Fruit fly (Drosophila melanogaster) whole organism, embryonic: ENCODE data around the gene fwd.

Source experiments
- Aef1 ChIP-seq: fragments of 200-800 bp; sonication (Bioruptor generic); IDR thresholded peaks from 3 replicates; pipeline ENCODE4 v1.3.6; 2022; ENCODE audit warnings: missing biosample characterization, missing genetic modification characterization
- CG10147 ChIP-seq: fragments of 200-800 bp; sonication (Bioruptor generic); optimal IDR thresholded peaks from 2 replicates; lab custom pipeline; 2019; ENCODE audit warnings: missing biosample characterization, mild to moderate bottlenecking, missing genetic modification characterization, moderate library complexity
- CG11723 ChIP-seq: fragments of 200-800 bp; sonication (Bioruptor generic); optimal IDR thresholded peaks from 2 replicates; lab custom pipeline; 2017; ENCODE audit warnings: missing biosample characterization, mild to moderate bottlenecking, missing genetic modification characterization
- CG12391 ChIP-seq: fragments of 200-800 bp; sonication (Bioruptor generic); optimal IDR thresholded peaks from 3 replicates; lab custom pipeline; 2018; ENCODE audit warnings: missing biosample characterization, mild to moderate bottlenecking, missing genetic modification characterization, moderate library complexity
- CG14050 ChIP-seq: fragments of 200-800 bp; sonication (Bioruptor generic); IDR thresholded peaks from 3 replicates; pipeline ENCODE4 v1.3.6; 2022; ENCODE audit warnings: missing biosample characterization, missing genetic modification characterization
- CG15073 ChIP-seq: fragments of 200-800 bp; sonication (Bioruptor generic); optimal IDR thresholded peaks from 2 replicates; lab custom pipeline; 2016; ENCODE audit warnings: missing biosample characterization, missing genetic modification characterization
- CG15514 ChIP-seq: fragments of 200-800 bp; sonication (Bioruptor generic); optimal IDR thresholded peaks from 3 replicates; lab custom pipeline; 2017; ENCODE audit warnings: missing biosample characterization, missing genetic modification characterization, mild to moderate bottlenecking, moderate library complexity, missing genetic modification reagents
- CG16779 ChIP-seq: fragments of 200-800 bp; sonication (Bioruptor generic); IDR thresholded peaks from 2 replicates; pipeline ENCODE4 v1.3.6; 2022; ENCODE audit warnings: missing biosample characterization, missing genetic modification characterization
- CG17385 ChIP-seq: fragments of 200-800 bp; sonication (Bioruptor generic); optimal IDR thresholded peaks from 3 replicates; lab custom pipeline; 2018; ENCODE audit warnings: missing biosample characterization, mild to moderate bottlenecking, missing genetic modification characterization
- CG17802 ChIP-seq: fragments of 200-800 bp; sonication (Bioruptor generic); optimal IDR thresholded peaks from 2 replicates; lab custom pipeline; 2018; ENCODE audit warnings: missing biosample characterization, mild to moderate bottlenecking, missing genetic modification characterization, moderate library complexity
- CG1832 ChIP-seq: fragments of 200-800 bp; sonication (Bioruptor generic); optimal IDR thresholded peaks from 2 replicates; lab custom pipeline; 2017; ENCODE audit warnings: missing biosample characterization, mild to moderate bottlenecking, missing genetic modification characterization, inconsistent platforms
- CG31388 ChIP-seq: fragments of 200-800 bp; sonication (Bioruptor generic); optimal IDR thresholded peaks from 2 replicates; lab custom pipeline; 2016; ENCODE audit warnings: missing biosample characterization, missing genetic modification characterization
- CG34224 ChIP-seq: fragments of 200-800 bp; sonication (Bioruptor generic); IDR thresholded peaks from 3 replicates; pipeline ENCODE4 v1.3.6; 2022; ENCODE audit warnings: missing biosample characterization, missing genetic modification characterization; ENCODE audit not compliant: partially characterized antibody
- CG6175 ChIP-seq: fragments of 200-800 bp; sonication (Bioruptor generic); IDR thresholded peaks from 3 replicates; pipeline ENCODE4 v1.3.6; 2022; ENCODE audit warnings: missing biosample characterization, missing genetic modification characterization
- CG6765 ChIP-seq: fragments of 200-800 bp; sonication (Bioruptor generic); optimal IDR thresholded peaks from 3 replicates; lab custom pipeline; 2017; ENCODE audit warnings: missing biosample characterization, mild to moderate bottlenecking, missing genetic modification characterization
- CG8478 ChIP-seq: fragments of >200 bp; optimal IDR thresholded peaks from 2 replicates; lab custom pipeline; 2018
- CG9727 ChIP-seq: fragments of 200-800 bp; sonication (Bioruptor generic); optimal IDR thresholded peaks from 3 replicates; lab custom pipeline; 2017; ENCODE audit warnings: missing biosample characterization, mild to moderate bottlenecking, missing genetic modification characterization
- Chrac-16 ChIP-seq: fragments of 200-800 bp; sonication (Bioruptor generic); optimal IDR thresholded peaks from 3 replicates; lab custom pipeline; 2016; ENCODE audit warnings: missing biosample characterization, missing genetic modification characterization
- D19A ChIP-seq: fragments of 200-800 bp; optimal IDR thresholded peaks from 3 replicates; lab custom pipeline; 2019; ENCODE audit warnings: missing biosample characterization, mild to moderate bottlenecking, missing genetic modification characterization, moderate library complexity
- Doc3 ChIP-seq: fragments of 200-800 bp; sonication (Bioruptor generic); IDR thresholded peaks from 3 replicates; pipeline ENCODE4 v1.3.6; 2022; ENCODE audit warnings: missing biosample characterization, missing genetic modification characterization; ENCODE audit not compliant: partially characterized antibody
- ERR ChIP-seq: fragments of 200-800 bp; sonication (Bioruptor generic); optimal IDR thresholded peaks from 2 replicates; lab custom pipeline; 2016; ENCODE audit warnings: missing biosample characterization, missing genetic modification characterization
- Elba2 ChIP-seq: fragments of 200-800 bp; sonication (Bioruptor generic); optimal IDR thresholded peaks from 3 replicates; lab custom pipeline; 2016; ENCODE audit warnings: missing biosample characterization, missing genetic modification characterization
- H15 ChIP-seq: fragments of 200-800 bp; sonication (Bioruptor generic); IDR thresholded peaks from 3 replicates; pipeline ENCODE4 v1.3.6; 2022; ENCODE audit warnings: missing biosample characterization, missing genetic modification characterization
- Kr ChIP-seq: fragments of 200-800 bp; sonication (Bioruptor generic); optimal IDR thresholded peaks from 2 replicates; lab custom pipeline; 2017; ENCODE audit warnings: missing biosample characterization, mild to moderate bottlenecking, missing genetic modification characterization
- MESR4 ChIP-seq: fragments of 200-800 bp; sonication (Bioruptor generic); optimal IDR thresholded peaks from 2 replicates; lab custom pipeline; 2018; ENCODE audit warnings: missing biosample characterization, mild to moderate bottlenecking, missing genetic modification characterization, moderate library complexity
- NfI ChIP-seq: fragments of 200-800 bp; sonication (Bioruptor generic); optimal IDR thresholded peaks from 3 replicates; lab custom pipeline; 2018; ENCODE audit warnings: missing biosample characterization, mild to moderate bottlenecking, missing genetic modification characterization, moderate library complexity
- Sry-β ChIP-seq: fragments of 200-800 bp; sonication (Bioruptor generic); optimal IDR thresholded peaks from 2 replicates; lab custom pipeline; 2018; ENCODE audit warnings: missing biosample characterization, mild to moderate bottlenecking, missing genetic modification characterization, moderate library complexity
- Xbp1 ChIP-seq: fragments of 200-800 bp; sonication (Bioruptor generic); optimal IDR thresholded peaks from 3 replicates; lab custom pipeline; 2016; ENCODE audit warnings: missing biosample characterization, mild to moderate bottlenecking, missing genetic modification characterization
- bigmax ChIP-seq: fragments of 200-800 bp; sonication (Bioruptor generic); optimal IDR thresholded peaks from 2 replicates; lab custom pipeline; 2018; ENCODE audit warnings: missing biosample characterization, mild to moderate bottlenecking, missing genetic modification characterization
- cg ChIP-seq: fragments of 200-800 bp; sonication (Bioruptor generic); optimal IDR thresholded peaks from 3 replicates; lab custom pipeline; 2019; ENCODE audit warnings: missing biosample characterization, mild to moderate bottlenecking, missing genetic modification characterization, moderate library complexity
- chinmo ChIP-seq: fragments of 200-800 bp; sonication (Bioruptor generic); IDR thresholded peaks from 4 replicates; pipeline ENCODE4 v1.3.6; 2022; ENCODE audit warnings: missing biosample characterization, missing genetic modification characterization; ENCODE audit not compliant: partially characterized antibody
- chn ChIP-seq: fragments of 200-800 bp; sonication (Bioruptor generic); optimal IDR thresholded peaks from 2 replicates; lab custom pipeline; 2016; ENCODE audit warnings: missing biosample characterization, missing genetic modification characterization
- crc ChIP-seq: fragments of 200-800 bp; sonication (Bioruptor generic); optimal IDR thresholded peaks from 2 replicates; lab custom pipeline; 2016; ENCODE audit warnings: missing biosample characterization, missing genetic modification characterization
- dm ChIP-seq: fragments of 200-800 bp; sonication (Bioruptor generic); optimal IDR thresholded peaks from 3 replicates; lab custom pipeline; 2016; ENCODE audit warnings: missing biosample characterization, missing genetic modification characterization
- eve ChIP-seq, 2 experiments: fragments of >200 bp; optimal IDR thresholded peaks; 2 replicates each; lab custom pipeline; 2017; ENCODE audit warnings: missing biosample characterization in 2 of 2, missing genetic modification characterization in 2 of 2
- gsb ChIP-seq: fragments of 200-800 bp; sonication (Bioruptor generic); IDR thresholded peaks from 2 replicates; pipeline ENCODE4 v1.3.6; 2022; ENCODE audit warnings: missing biosample characterization, missing genetic modification characterization
- hkb ChIP-seq, 2 experiments: fragments of 200-800 bp in 1 of 2; fragments of >200 bp in 1 of 2; sonication (Bioruptor generic) in 1 of 2; IDR thresholded peaks in 1 of 2; optimal IDR thresholded peaks in 1 of 2; 2 replicates each; pipeline versions ENCODE4 v1.3.6 to Lab custom; 2017 to 2022; ENCODE audit warnings: missing biosample characterization in 1 of 2, missing genetic modification characterization in 1 of 2
- inv ChIP-seq: fragments of 200-800 bp; sonication (Bioruptor generic); IDR thresholded peaks from 2 replicates; pipeline ENCODE4 v1.3.6; 2022; ENCODE audit warnings: missing biosample characterization, missing genetic modification characterization; ENCODE audit not compliant: partially characterized antibody
- lola ChIP-seq, 3 experiments: fragments of >200 bp in 2 of 3; fragments of 200-800 bp in 1 of 3; sonication (Bioruptor generic) in 1 of 3; optimal IDR thresholded peaks; 2 replicates each; lab custom pipeline; 2017 to 2019; ENCODE audit warnings: missing biosample characterization in 3 of 3, missing genetic modification characterization in 3 of 3, mild to moderate bottlenecking in 1 of 3, moderate library complexity in 1 of 3
- mirr ChIP-seq: fragments of 200-800 bp; sonication (Bioruptor generic); optimal IDR thresholded peaks from 3 replicates; lab custom pipeline; 2018; ENCODE audit warnings: missing biosample characterization, mild to moderate bottlenecking, missing genetic modification characterization
- prd ChIP-seq, 3 experiments: fragments of >200 bp in 2 of 3; fragments of 200-800 bp in 1 of 3; sonication (Bioruptor generic) in 1 of 3; optimal IDR thresholded peaks in 2 of 3; IDR thresholded peaks in 1 of 3; 2 replicates in 2 of 3; 3 replicates in 1 of 3; pipeline versions ENCODE4 v1.3.6 to Lab custom; 2017 to 2022; ENCODE audit warnings: missing biosample characterization in 1 of 3, missing genetic modification characterization in 1 of 3
- sim ChIP-seq: fragments of 200-800 bp; sonication (Bioruptor generic); IDR thresholded peaks from 2 replicates; pipeline ENCODE4 v1.3.6; 2022; ENCODE audit warnings: missing biosample characterization, missing genetic modification characterization
- slp2 ChIP-seq: fragments of 200-800 bp; sonication (Bioruptor generic); optimal IDR thresholded peaks from 2 replicates; lab custom pipeline; 2016; ENCODE audit warnings: missing biosample characterization, missing genetic modification characterization
- tna ChIP-seq: fragments of 200-800 bp; sonication (Bioruptor generic); IDR thresholded peaks from 2 replicates; pipeline ENCODE4 v1.3.6; 2022; ENCODE audit warnings: missing biosample characterization, missing genetic modification characterization; ENCODE audit not compliant: partially characterized antibody
- toy ChIP-seq: fragments of 200-800 bp; sonication (Bioruptor generic); IDR thresholded peaks from 2 replicates; pipeline ENCODE4 v1.3.6; 2022; ENCODE audit warnings: missing biosample characterization, missing genetic modification characterization
- wor ChIP-seq: fragments of 200-800 bp; sonication (Bioruptor generic); IDR thresholded peaks from 2 replicates; pipeline ENCODE4 v1.3.6; 2022; ENCODE audit warnings: missing biosample characterization, missing genetic modification characterization
- zen ChIP-seq: fragments of 200-800 bp; sonication (Bioruptor generic); optimal IDR thresholded peaks from 3 replicates; lab custom pipeline; 2018; ENCODE audit warnings: missing biosample characterization, mild to moderate bottlenecking, missing genetic modification characterization, moderate library complexity
- zfh2 ChIP-seq: fragments of 200-800 bp; sonication (Bioruptor generic); optimal IDR thresholded peaks from 2 replicates; lab custom pipeline; 2016; ENCODE audit warnings: missing biosample characterization, missing genetic modification characterization

fwd gene

DNA sequence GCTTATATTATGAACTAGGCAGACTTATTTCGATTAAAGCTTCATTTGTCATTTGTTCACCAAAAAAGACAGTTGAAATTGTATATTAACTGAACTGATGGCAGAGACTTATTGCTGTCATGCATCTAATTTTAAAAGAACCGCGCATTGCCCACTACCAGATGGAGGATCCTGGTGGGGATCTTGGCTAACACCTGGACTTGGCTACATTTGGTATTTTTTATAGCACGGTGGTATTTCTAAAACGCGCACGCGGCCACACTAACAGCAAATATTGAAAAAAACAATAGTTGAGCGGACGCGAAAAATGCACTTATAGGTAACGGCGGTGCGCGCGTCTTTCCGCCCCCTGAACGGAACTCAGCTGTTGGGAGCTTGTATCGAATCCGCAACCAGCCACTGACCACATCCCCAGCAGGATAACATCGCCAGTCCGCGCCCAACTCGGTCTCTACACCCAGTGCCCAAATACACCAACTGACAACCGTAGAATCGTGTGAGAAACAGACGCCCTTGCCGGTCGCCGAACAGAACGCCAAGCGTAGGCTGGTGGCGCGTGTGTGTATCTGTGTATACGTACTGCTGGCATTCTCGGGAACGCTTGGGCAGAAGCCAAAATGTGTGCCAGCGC, 27.4 kb downstream of the fwd start (continued):
- TF ChIP-seq CG1832, result no peak
- peak; percentile 34 for TF ChIP-seq CG12391 (tag; lab: Kevin White, UChicago)
- TF ChIP-seq zen (tag; lab: Kevin White, UChicago), result no peak
- TF ChIP-seq dm (GFP tag; lab: Kevin White, UChicago), result peak; percentile 17
- TF ChIP-seq CG15073 (GFP tag; lab: Kevin White, UChicago), result no peak
- TF ChIP-seq CG8478 (lab: Kevin White, UChicago), result no peak
- no peak for TF ChIP-seq hkb (optimal IDR thresholded peaks at IDR 0.05; lab: Kevin White, UChicago)
- no peak for TF ChIP-seq hkb (GFP tag; IDR thresholded peaks at IDR 0.05; lab: Robert Waterston, UW)
- no peak for TF ChIP-seq tna (GFP tag; lab: Robert Waterston, UW)
- TF ChIP-seq gsb (GFP tag; lab: Robert Waterston, UW), result no peak
- no peak for TF ChIP-seq CG6765 (GFP tag; lab: Kevin White, UChicago)
- 0 out of 3 replicates have a peak, but pooled peaks have one; percentile 6 for TF ChIP-seq H15
- TF ChIP-seq wor, result no peak
- no peak for TF ChIP-seq slp2 (GFP tag; lab: Kevin White, UChicago)
- peak; percentile 81; the same call in 2 of the 4 replicates for TF ChIP-seq chinmo (GFP tag; lab: Robert Waterston, UW)
- TF ChIP-seq toy (GFP tag; lab: Robert Waterston, UW), result no peak
- no peak for TF ChIP-seq Sry-β (GFP tag; lab: Kevin White, UChicago)
- TF ChIP-seq sim (GFP tag; lab: Robert Waterston, UW), result no peak
- no peak for TF ChIP-seq Kr (GFP tag; lab: Kevin White, UChicago)
- TF ChIP-seq CG9727 (GFP tag; lab: Kevin White, UChicago), result no peak
- peak; percentile 74 for TF ChIP-seq CG15514 (GFP tag; lab: Kevin White, UChicago)
- TF ChIP-seq prd (optimal IDR thresholded peaks at IDR 0.05; lab: Kevin White, UChicago), result no peak
- TF ChIP-seq prd (GFP tag; IDR thresholded peaks at IDR 0.05; lab: Robert Waterston, UW), result no peak; the same call in 2 of the 3 replicates
- peak; percentile 59 for TF ChIP-seq Elba2 (GFP tag; lab: Kevin White, UChicago)
- no peak for TF ChIP-seq CG6175 (GFP tag; lab: Robert Waterston, UW)
- no peak for TF ChIP-seq bigmax
- no peak for TF ChIP-seq CG11723
- no peak for TF ChIP-seq CG10147 (GFP tag; lab: Kevin White, UChicago)
- peak; percentile 2 for TF ChIP-seq CG17802
- TF ChIP-seq D19A (tag; lab: Kevin White, UChicago), result peak; percentile 23
- no peak for TF ChIP-seq NfI
- TF ChIP-seq Xbp1, result no peak
- no peak for TF ChIP-seq Chrac-16 (GFP tag; lab: Kevin White, UChicago)
- 0 out of 3 replicates have a peak, but pooled peaks have one; percentile 12 for TF ChIP-seq CG14050 (GFP tag; lab: Robert Waterston, UW)
- no peak for TF ChIP-seq lola (GFP tag; optimal IDR thresholded peaks at IDR 0.05; lab: Kevin White, UChicago)
- no peak for TF ChIP-seq CG31388 (GFP tag; lab: Kevin White, UChicago)
- no peak for TF ChIP-seq inv (GFP tag; lab: Robert Waterston, UW)
- TF ChIP-seq Doc3, result no peak
- TF ChIP-seq chn (GFP tag; lab: Kevin White, UChicago), result peak; percentile 7
- peak; percentile 82 for TF ChIP-seq MESR4 (GFP tag; lab: Kevin White, UChicago)
- TF ChIP-seq zfh2 (GFP tag; lab: Kevin White, UChicago), result no peak
- TF ChIP-seq CG17385 (GFP tag; lab: Kevin White, UChicago), result no peak
- TF ChIP-seq crc, result no peak
- no peak for TF ChIP-seq Aef1 (GFP tag; lab: Robert Waterston, UW)
- TF ChIP-seq mirr, result no peak
- no peak for TF ChIP-seq CG34224 (GFP tag; lab: Robert Waterston, UW)
- TF ChIP-seq ERR, result no peak
- TF ChIP-seq eve (GFP tag; optimal IDR thresholded peaks at IDR 0.05; lab: Kevin White, UChicago), result no peak
- peak; percentile 49 for TF ChIP-seq cg (GFP tag; lab: Kevin White, UChicago)
- no peak for TF ChIP-seq CG16779
